Worm (Caenorhabditis elegans) whole organism, L2 larva: ENCODE results near the gene best-18.

Source experiments
- Y55F3AM.14 ChIP-seq: fragments of 200-800 bp; sonication (Bioruptor generic); optimal IDR thresholded peaks from 2 replicates; lab custom pipeline; 2018; ENCODE audit warnings: mild to moderate bottlenecking, missing genetic modification characterization, missing compliant biosample characterization
- ama-1 ChIP-seq: fragments of 150-350 bp; optimal IDR thresholded peaks from 2 replicates; lab custom pipeline; 2018; ENCODE audit warnings: inconsistent platforms
- elt-1 ChIP-seq: fragments of 150-350 bp; optimal IDR thresholded peaks from 2 replicates; lab custom pipeline; 2014; ENCODE audit warnings: missing biosample characterization, missing genetic modification characterization
- lin-13 ChIP-seq: fragments of 150-350 bp; optimal IDR thresholded peaks from 2 replicates; lab custom pipeline; 2014; ENCODE audit warnings: missing biosample characterization, missing genetic modification reagents, missing genetic modification characterization
- mdl-1 ChIP-seq, 2 experiments: fragments of 150-350 bp in 1 of 2; sonication (generic microtip) in 1 of 2; optimal IDR thresholded peaks; 2 replicates each; lab custom pipeline; 2017; ENCODE audit warnings: missing biosample characterization in 2 of 2, missing genetic modification characterization in 2 of 2
- unc-62 ChIP-seq: fragments of 150-350 bp; optimal IDR thresholded peaks from 2 replicates; lab custom pipeline; 2014; ENCODE audit warnings: missing biosample characterization, missing genetic modification reagents, missing genetic modification characterization
- zag-1 ChIP-seq: fragments of 150-350 bp; optimal IDR thresholded peaks from 2 replicates; lab custom pipeline; 2014; ENCODE audit warnings: missing biosample characterization, missing genetic modification characterization

DNA sequence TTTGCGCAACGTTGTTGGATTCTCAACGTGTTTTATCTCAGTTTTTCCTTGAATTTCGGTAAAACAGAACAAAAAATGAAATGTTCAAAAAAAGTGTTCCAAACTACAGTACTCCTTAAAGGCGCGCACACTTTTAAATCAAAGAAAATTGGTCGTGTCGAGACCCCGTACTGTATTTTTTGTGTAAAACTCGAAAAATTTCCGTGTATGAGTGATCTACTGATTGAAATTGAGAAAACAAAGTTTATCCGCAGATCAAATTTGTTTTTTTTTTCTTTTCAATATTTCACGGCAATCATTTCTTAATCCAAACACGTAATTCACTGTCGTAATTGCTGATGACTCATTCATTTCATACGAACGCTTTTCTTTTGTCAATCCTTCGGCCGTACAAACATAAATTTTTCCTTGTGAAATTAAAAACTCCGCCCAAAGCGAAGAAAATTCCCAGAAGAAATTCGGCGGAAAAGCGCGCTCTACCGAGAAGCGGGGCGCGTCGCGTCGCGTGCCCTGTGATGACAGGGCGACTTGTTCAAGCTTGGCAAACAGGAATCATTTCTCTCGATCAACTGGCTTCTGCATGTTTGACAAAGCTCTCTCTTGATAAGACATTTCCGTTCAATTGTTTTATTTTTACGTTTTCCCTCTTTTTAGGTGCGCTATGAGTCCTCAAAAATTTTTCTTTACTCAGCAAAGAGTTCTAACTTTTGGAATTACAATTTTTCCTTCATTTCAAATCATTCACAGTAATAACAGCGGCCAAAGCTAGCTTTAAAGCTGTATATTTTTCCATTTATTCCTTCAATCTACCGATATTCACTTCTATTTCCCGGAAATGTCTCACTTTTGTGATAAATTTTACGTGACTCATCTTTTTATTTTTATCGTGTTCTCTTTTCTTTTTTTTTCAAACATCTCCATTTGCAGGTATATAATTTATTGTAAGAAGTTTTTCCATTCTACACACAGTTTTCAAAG, 9.0 kb upstream of the best-18 start, which contains the start of gene chc-1:
- TF ChIP-seq Y55F3AM.14, result no peak
- TF ChIP-seq ama-1 (lab: Kevin White, UChicago), result no peak
- TF ChIP-seq elt-1, result no peak
- no peak for TF ChIP-seq lin-13 (GFP tag; lab: Kevin White, UChicago)
- TF ChIP-seq unc-62 (GFP tag; lab: Kevin White, UChicago), result no peak
- no peak for TF ChIP-seq mdl-1 (tag; optimal IDR thresholded peaks at IDR 0.05; lab: Kevin White, UChicago)
- no peak for TF ChIP-seq zag-1 (tag; lab: Kevin White, UChicago)
